Worm (Caenorhabditis elegans): ENCODE results near the gene C04C3.6.
"Not testable (repeated sequence)": the region's sequence is repeated elsewhere in the genome, so short reads cannot be mapped to it uniquely, and the experiment has no call there.

Gene C04C3.6

DNA sequence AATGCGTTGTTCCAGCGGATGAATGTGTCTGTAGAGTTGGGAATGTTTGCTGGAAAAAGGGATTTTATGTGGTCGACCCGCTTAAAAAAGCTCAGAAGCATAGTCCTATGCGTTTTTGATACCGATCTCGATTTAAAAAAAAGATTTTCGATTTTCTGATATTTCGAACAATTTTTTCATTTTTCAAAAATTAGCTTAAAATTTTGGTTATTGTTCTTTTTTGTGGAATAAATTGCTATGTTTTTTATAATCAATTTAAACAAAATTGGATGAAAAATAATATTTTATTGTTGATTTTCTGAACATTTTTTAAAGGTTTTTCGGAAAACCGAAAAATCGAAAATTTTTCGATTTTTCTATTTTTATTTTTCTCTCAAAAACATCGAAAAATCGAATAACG lies 11.0 kb upstream of the C04C3.6 start, which contains the start of gene C04C3.7:
TSS of gene C04C3.7 (minus strand) at position 101 of the 400 bp plus-strand sequence.
- TF ChIP-seq M03D4.4, nhr-2, cnd-1 (tag; optimal IDR thresholded peaks at IDR 0.05): not testable (repeated sequence)

DNA sequence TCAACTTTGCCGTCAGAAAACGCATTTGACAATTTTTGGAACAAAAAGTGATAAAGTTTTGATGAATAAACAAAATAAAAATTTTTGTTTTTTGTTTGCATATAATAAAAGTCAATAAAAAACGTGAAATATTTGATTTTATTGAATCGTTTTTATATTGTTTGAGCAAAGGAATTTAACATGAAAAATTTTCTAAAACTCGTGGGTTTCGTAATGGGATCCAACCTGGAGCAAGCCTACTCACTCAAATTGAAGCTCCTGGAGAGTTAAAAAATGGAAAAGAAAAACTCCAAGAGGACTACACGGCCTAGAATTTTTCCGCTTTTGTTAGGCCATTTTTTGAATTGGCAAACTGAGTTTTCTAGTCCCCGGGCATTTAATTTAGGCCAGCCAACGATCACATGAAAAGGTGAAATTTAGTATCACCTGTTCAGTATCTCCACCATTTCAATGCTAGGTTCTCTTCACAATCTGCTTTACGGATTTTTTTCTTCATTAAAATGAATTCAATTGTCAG lies 6.1 kb upstream of the C04C3.6 start, which contains the start of the genes C04C3.9 and srz-60:
TSS of gene C04C3.9 (minus strand) at position 101 of the 517 bp plus-strand sequence.
TSS of gene srz-60 (plus strand) at position 467 of the 517 bp plus-strand sequence.
- TF ChIP-seq ham-2 (GFP tag; optimal IDR thresholded peaks at IDR 0.05) (no peak), bed-3 (GFP tag; optimal IDR thresholded peaks at IDR 0.05) (no peak), nhr-76 (tag; optimal IDR thresholded peaks at IDR 0.05) (no peak), sem-2 (GFP tag; optimal IDR thresholded peaks at IDR 0.05) (no peak), nhr-237 (tag; optimal IDR thresholded peaks at IDR 0.05) (no peak), lin-32 (GFP tag; optimal IDR thresholded peaks at IDR 0.05) (no peak), nhr-28 (tag; optimal IDR thresholded peaks at IDR 0.05) (no peak), mab-5 (tag; optimal IDR thresholded peaks at IDR 0.05) (no peak), unc-39 (tag; optimal IDR thresholded peaks at IDR 0.05) (no peak), zip-8 (tag; optimal IDR thresholded peaks at IDR 0.05) (no peak)

DNA sequence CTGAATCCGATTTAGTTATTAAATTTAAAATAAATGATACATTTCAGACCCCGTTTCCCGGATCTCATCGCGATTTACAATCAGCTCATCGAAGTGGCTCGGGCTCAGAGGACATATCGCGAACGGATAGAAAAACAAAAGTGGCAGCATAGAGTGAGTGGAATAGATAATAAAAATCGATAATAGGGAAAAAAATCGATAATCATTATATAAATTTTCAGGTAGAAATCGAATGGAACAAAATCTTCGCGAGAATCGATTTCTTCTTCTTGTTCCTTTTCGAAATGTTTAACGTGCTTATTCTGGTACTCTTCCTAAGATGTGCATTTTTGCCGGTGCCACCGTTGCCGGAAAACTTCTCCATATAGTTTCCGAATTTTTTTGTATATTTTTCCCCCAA lies 3.7 kb downstream of the C04C3.6 start:
- TF ChIP-seq mls-2 (tag; optimal IDR thresholded peaks at IDR 0.05) = no peak
- no peak for TF ChIP-seq zip-8 (tag; optimal IDR thresholded peaks at IDR 0.05)
- no peak for TF ChIP-seq sem-2 (GFP tag; optimal IDR thresholded peaks at IDR 0.05)
- TF ChIP-seq nhr-12 (tag; optimal IDR thresholded peaks at IDR 0.05) = no peak
- no peak for TF ChIP-seq mab-5 (tag; optimal IDR thresholded peaks at IDR 0.05)
- no peak for TF ChIP-seq elt-1 (tag; optimal IDR thresholded peaks at IDR 0.05; ENCODE audit: borderline replicate concordance, insufficient read depth)
- TF ChIP-seq pha-4 (tag; optimal IDR thresholded peaks at IDR 0.05) = no peak
- no peak for TF ChIP-seq nhr-237 (tag; optimal IDR thresholded peaks at IDR 0.05)
- no peak for TF ChIP-seq ces-1 (GFP tag; optimal IDR thresholded peaks at IDR 0.05)
- no peak for TF ChIP-seq M03D4.4 (tag; optimal IDR thresholded peaks at IDR 0.05)
- TF ChIP-seq unc-120 (tag; optimal IDR thresholded peaks at IDR 0.05; ENCODE audit: poor library complexity, severe bottlenecking) = no peak
- TF ChIP-seq unc-62 (GFP tag; optimal IDR thresholded peaks at IDR 0.05) = no peak
- no peak for TF ChIP-seq drap-1 (GFP tag; optimal IDR thresholded peaks at IDR 0.05)

DNA sequence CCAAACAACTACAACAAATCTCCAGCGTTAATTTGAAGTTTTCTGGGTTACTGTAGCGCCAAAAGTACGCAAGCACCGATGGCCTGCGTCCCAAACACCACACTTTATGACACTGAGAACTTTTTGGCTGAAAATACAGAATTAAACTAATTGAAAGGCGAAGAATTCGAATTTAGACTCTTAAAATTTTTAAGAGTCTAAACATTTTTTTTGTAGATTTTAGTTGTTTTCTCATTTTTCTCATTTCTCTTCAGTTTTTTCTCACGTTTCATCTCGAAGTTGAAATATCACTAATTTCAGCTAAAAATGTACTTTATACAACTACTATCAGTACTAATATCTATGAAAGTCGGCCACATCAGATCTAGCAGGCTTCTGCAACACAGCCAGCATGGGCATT lies 7.0 kb downstream of the C04C3.6 start, which contains the start of gene lgc-9:
TSS of gene lgc-9 (plus strand) at position 301 of the 400 bp plus-strand sequence.
- TF ChIP-seq nhr-12 (tag; optimal IDR thresholded peaks at IDR 0.05) (no peak), mab-5 (tag; optimal IDR thresholded peaks at IDR 0.05) (no peak), snpc-4 (tag; optimal IDR thresholded peaks at IDR 0.05) (no peak), lsy-2 (tag; optimal IDR thresholded peaks at IDR 0.05) (no peak), blmp-1 (tag; optimal IDR thresholded peaks at IDR 0.05) (no peak), unc-62 (GFP tag; optimal IDR thresholded peaks at IDR 0.05) (no peak), ces-1 (GFP tag; optimal IDR thresholded peaks at IDR 0.05) (no peak), lin-32 (GFP tag; optimal IDR thresholded peaks at IDR 0.05) (no peak), nhr-28 (tag; optimal IDR thresholded peaks at IDR 0.05) (no peak), elt-1 (tag; optimal IDR thresholded peaks at IDR 0.05; ENCODE audit: borderline replicate concordance, insufficient read depth) (no peak)

DNA sequence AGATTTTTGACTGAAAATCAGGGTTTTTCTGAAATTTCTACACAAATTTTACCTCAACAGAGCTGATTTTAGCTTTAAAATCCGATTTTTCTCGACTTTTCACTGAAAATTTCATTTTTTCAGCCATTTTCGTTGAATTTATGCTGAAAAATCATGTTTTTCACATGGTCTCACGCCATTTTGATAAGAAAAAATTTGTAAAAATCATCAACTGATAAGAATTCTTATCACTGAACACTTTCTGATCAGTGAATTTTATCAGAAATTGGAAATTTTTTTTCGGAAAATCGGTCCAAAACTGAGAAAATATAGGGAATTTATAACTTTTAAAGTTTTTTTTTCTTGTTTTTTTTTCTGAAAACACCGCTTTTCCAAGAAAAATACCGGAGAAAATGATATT lies 21.5 kb downstream of the C04C3.6 start:
- TF ChIP-seq elt-3 (tag; optimal IDR thresholded peaks at IDR 0.05) (no peak), mab-5 (tag; optimal IDR thresholded peaks at IDR 0.05) (no peak), pha-4 (tag; optimal IDR thresholded peaks at IDR 0.05) (no peak), nhr-2 (tag; optimal IDR thresholded peaks at IDR 0.05) (no peak), sem-2 (GFP tag; optimal IDR thresholded peaks at IDR 0.05) (no peak), tbx-8 (GFP tag; optimal IDR thresholded peaks at IDR 0.05) (no peak), flh-1 (GFP tag; optimal IDR thresholded peaks at IDR 0.05) (no peak), unc-62 (GFP tag; optimal IDR thresholded peaks at IDR 0.05) (no peak), snpc-4 (tag; optimal IDR thresholded peaks at IDR 0.05) (no peak), ztf-11 (tag; optimal IDR thresholded peaks at IDR 0.05) (no peak), nhr-12 (tag; optimal IDR thresholded peaks at IDR 0.05) (no peak), nhr-76 (tag; optimal IDR thresholded peaks at IDR 0.05) (no peak)

All from whole organism, mixed stage, embryonic.